Worm (Caenorhabditis elegans): Measurements from ENCODE around the gene srd-38.

- TF ChIP-seq fos-1 (tag; optimal IDR thresholded peaks at IDR 0.05) (no peak), tbx-2 (tag; optimal IDR thresholded peaks at IDR 0.05) (no peak), aly-2 (tag; optimal IDR thresholded peaks at IDR 0.05) (no peak), snpc-4 (tag; optimal IDR thresholded peaks at IDR 0.05) (no peak), ztf-4 (tag; optimal IDR thresholded peaks at IDR 0.05) (no peak), elt-2 (tag; optimal IDR thresholded peaks at IDR 0.05) (no peak)
These were observed 11.8 kb downstream of the srd-38 start, which contains the start of gene srd-42 for ce11 chrX:13303357-13303756.
